Fruit fly (Drosophila melanogaster) whole organism, prepupa: ENCODE measurements around the gene CG7564.

ENCODE experiments used
- Blimp-1 ChIP-seq: fragments of 200-800 bp; sonication (Bioruptor generic); optimal IDR thresholded peaks from 3 replicates; lab custom pipeline; 2017; ENCODE audit warnings: missing biosample characterization, missing genetic modification characterization, mild to moderate bottlenecking, moderate library complexity, missing genetic modification reagents
- CG10631 ChIP-seq: fragments of 200-800 bp; sonication (Bioruptor generic); optimal IDR thresholded peaks from 2 replicates; lab custom pipeline; 2016; ENCODE audit warnings: missing biosample characterization, missing genetic modification characterization
- CG11294 ChIP-seq: fragments of 200-800 bp; sonication (Bioruptor generic); IDR thresholded peaks from 2 replicates; pipeline ENCODE4 v1.3.6; 2022; ENCODE audit warnings: missing biosample characterization, missing genetic modification characterization
- CG15336 ChIP-seq: fragments of 200-800 bp; sonication (Bioruptor generic); IDR thresholded peaks from 2 replicates; pipeline ENCODE4 v1.3.6; 2022; ENCODE audit warnings: missing biosample characterization, missing genetic modification characterization
- CG1621 ChIP-seq: fragments of 200-800 bp; sonication (Bioruptor generic); optimal IDR thresholded peaks from 3 replicates; lab custom pipeline; 2018; ENCODE audit warnings: missing biosample characterization, mild to moderate bottlenecking, missing genetic modification characterization
- CG16779 ChIP-seq: fragments of 200-800 bp; sonication (Bioruptor generic); optimal IDR thresholded peaks from 3 replicates; lab custom pipeline; 2017; ENCODE audit warnings: missing biosample characterization, mild to moderate bottlenecking, missing genetic modification characterization
- CG34406 ChIP-seq: fragments of 200-800 bp; sonication (Bioruptor generic); optimal IDR thresholded peaks from 3 replicates; lab custom pipeline; 2016; ENCODE audit warnings: missing biosample characterization, missing genetic modification characterization
- CG6163 ChIP-seq: fragments of 200-800 bp; sonication (Bioruptor generic); IDR thresholded peaks from 3 replicates; pipeline ENCODE4 v1.3.6; 2022; ENCODE audit warnings: missing biosample characterization, missing genetic modification characterization
- CG6276 ChIP-seq: fragments of 200-800 bp; sonication (Bioruptor generic); optimal IDR thresholded peaks from 2 replicates; lab custom pipeline; 2017; ENCODE audit warnings: missing biosample characterization, mild to moderate bottlenecking, missing genetic modification characterization
- CG6808 ChIP-seq: fragments of 200-800 bp; sonication (Bioruptor generic); optimal IDR thresholded peaks from 3 replicates; lab custom pipeline; 2017; ENCODE audit warnings: missing biosample characterization, missing genetic modification characterization, mild to moderate bottlenecking, moderate library complexity, missing genetic modification reagents
- CG6854 ChIP-seq: fragments of 200-800 bp; sonication (Bioruptor generic); optimal IDR thresholded peaks from 2 replicates; lab custom pipeline; 2017; ENCODE audit warnings: missing biosample characterization, mild to moderate bottlenecking, missing genetic modification characterization
- CG7368 ChIP-seq: fragments of 200-800 bp; sonication (Bioruptor generic); optimal IDR thresholded peaks from 3 replicates; lab custom pipeline; 2016; ENCODE audit warnings: missing biosample characterization, missing genetic modification characterization
- CG8119 ChIP-seq: fragments of 200-800 bp; sonication (Bioruptor generic); IDR thresholded peaks from 3 replicates; pipeline ENCODE4 v1.3.6; 2022; ENCODE audit warnings: missing biosample characterization, missing genetic modification characterization
- CG8319 ChIP-seq: fragments of 200-800 bp; sonication (Bioruptor generic); optimal IDR thresholded peaks from 3 replicates; lab custom pipeline; 2016; ENCODE audit warnings: missing biosample characterization, missing genetic modification characterization
- CG8632 ChIP-seq: fragments of 200-800 bp; sonication (Bioruptor generic); optimal IDR thresholded peaks from 3 replicates; lab custom pipeline; 2016; ENCODE audit warnings: missing biosample characterization, missing genetic modification characterization
- CG9139 ChIP-seq: fragments of 200-800 bp; sonication (Bioruptor generic); optimal IDR thresholded peaks from 3 replicates; lab custom pipeline; 2017; ENCODE audit warnings: missing biosample characterization, mild to moderate bottlenecking, missing genetic modification characterization
- Eip75B ChIP-seq: fragments of 200-800 bp; sonication (Bioruptor generic); optimal IDR thresholded peaks from 3 replicates; lab custom pipeline; 2016; ENCODE audit warnings: missing biosample characterization, missing genetic modification characterization
- Eip78C ChIP-seq: fragments of 200-800 bp; sonication (Bioruptor generic); peaks from one replicate; lab custom pipeline; 2016; ENCODE audit warnings: missing biosample characterization, missing genetic modification characterization
- Eip93F ChIP-seq: fragments of 200-800 bp; sonication (Bioruptor generic); optimal IDR thresholded peaks from 2 replicates; lab custom pipeline; 2016; ENCODE audit warnings: missing biosample characterization, mild to moderate bottlenecking, missing genetic modification characterization
- Ets96B ChIP-seq: fragments of 200-800 bp; optimal IDR thresholded peaks from 2 replicates; lab custom pipeline; 2019; ENCODE audit warnings: missing biosample characterization, mild to moderate bottlenecking, missing genetic modification characterization, moderate library complexity
- Gug ChIP-seq: fragments of 200-800 bp; sonication (Bioruptor generic); IDR thresholded peaks from 2 replicates; pipeline ENCODE4 v1.3.6; 2022; ENCODE audit warnings: missing biosample characterization, missing genetic modification characterization
- Hr38 ChIP-seq: sonication (Bioruptor generic); optimal IDR thresholded peaks from 2 replicates; lab custom pipeline; 2016; ENCODE audit warnings: missing biosample characterization, missing genetic modification characterization
- Hr39 ChIP-seq: fragments of 200-800 bp; sonication (Bioruptor generic); optimal IDR thresholded peaks from 2 replicates; lab custom pipeline; 2016; ENCODE audit warnings: missing biosample characterization, missing genetic modification characterization
- Lpt ChIP-seq: fragments of 200-800 bp; sonication (Bioruptor generic); optimal IDR thresholded peaks from 3 replicates; lab custom pipeline; 2016; ENCODE audit warnings: missing biosample characterization, missing genetic modification characterization
- Met ChIP-seq: fragments of 200-800 bp; sonication (Bioruptor generic); optimal IDR thresholded peaks from 3 replicates; lab custom pipeline; 2016; ENCODE audit warnings: missing biosample characterization, missing genetic modification characterization
- Sox102F ChIP-seq: fragments of 200-800 bp; sonication (Bioruptor generic); optimal IDR thresholded peaks from 2 replicates; lab custom pipeline; 2016; ENCODE audit warnings: missing biosample characterization, mild to moderate bottlenecking, missing genetic modification characterization
- acj6 ChIP-seq: fragments of 200-800 bp; sonication (Bioruptor generic); optimal IDR thresholded peaks from 3 replicates; lab custom pipeline; 2016; ENCODE audit warnings: missing biosample characterization, missing genetic modification characterization
- dac ChIP-seq: fragments of 200-800 bp; sonication (Bioruptor generic); optimal IDR thresholded peaks from 2 replicates; lab custom pipeline; 2017; ENCODE audit warnings: missing biosample characterization, mild to moderate bottlenecking, missing genetic modification characterization
- fkh ChIP-seq: fragments of 200-800 bp; sonication (Bioruptor generic); optimal IDR thresholded peaks from 3 replicates; lab custom pipeline; 2017; ENCODE audit warnings: missing biosample characterization, mild to moderate bottlenecking, missing genetic modification characterization, moderate library complexity
- net ChIP-seq: fragments of 200-800 bp; sonication (Bioruptor generic); optimal IDR thresholded peaks from 3 replicates; lab custom pipeline; 2016; ENCODE audit warnings: missing biosample characterization, missing genetic modification characterization
- pdm3 ChIP-seq: fragments of 200-800 bp; sonication (Bioruptor generic); optimal IDR thresholded peaks from 3 replicates; lab custom pipeline; 2016; ENCODE audit warnings: missing biosample characterization, missing genetic modification characterization
- salr ChIP-seq, 2 experiments: fragments of 200-800 bp; sonication (Bioruptor generic); optimal IDR thresholded peaks; 3 replicates each; lab custom pipeline; 2016 to 2018; ENCODE audit warnings: missing biosample characterization in 2 of 2, missing genetic modification characterization in 2 of 2, mild to moderate bottlenecking in 1 of 2
- spab ChIP-seq: fragments of 200-800 bp; sonication (Bioruptor generic); optimal IDR thresholded peaks from 2 replicates; lab custom pipeline; 2017; ENCODE audit warnings: missing biosample characterization, mild to moderate bottlenecking, missing genetic modification characterization, missing genetic modification reagents
- vri ChIP-seq: fragments of 200-800 bp; sonication (Bioruptor generic); optimal IDR thresholded peaks from 3 replicates; lab custom pipeline; 2016; ENCODE audit warnings: missing biosample characterization, mild to moderate bottlenecking, missing genetic modification characterization

CG7564 gene

DNA sequence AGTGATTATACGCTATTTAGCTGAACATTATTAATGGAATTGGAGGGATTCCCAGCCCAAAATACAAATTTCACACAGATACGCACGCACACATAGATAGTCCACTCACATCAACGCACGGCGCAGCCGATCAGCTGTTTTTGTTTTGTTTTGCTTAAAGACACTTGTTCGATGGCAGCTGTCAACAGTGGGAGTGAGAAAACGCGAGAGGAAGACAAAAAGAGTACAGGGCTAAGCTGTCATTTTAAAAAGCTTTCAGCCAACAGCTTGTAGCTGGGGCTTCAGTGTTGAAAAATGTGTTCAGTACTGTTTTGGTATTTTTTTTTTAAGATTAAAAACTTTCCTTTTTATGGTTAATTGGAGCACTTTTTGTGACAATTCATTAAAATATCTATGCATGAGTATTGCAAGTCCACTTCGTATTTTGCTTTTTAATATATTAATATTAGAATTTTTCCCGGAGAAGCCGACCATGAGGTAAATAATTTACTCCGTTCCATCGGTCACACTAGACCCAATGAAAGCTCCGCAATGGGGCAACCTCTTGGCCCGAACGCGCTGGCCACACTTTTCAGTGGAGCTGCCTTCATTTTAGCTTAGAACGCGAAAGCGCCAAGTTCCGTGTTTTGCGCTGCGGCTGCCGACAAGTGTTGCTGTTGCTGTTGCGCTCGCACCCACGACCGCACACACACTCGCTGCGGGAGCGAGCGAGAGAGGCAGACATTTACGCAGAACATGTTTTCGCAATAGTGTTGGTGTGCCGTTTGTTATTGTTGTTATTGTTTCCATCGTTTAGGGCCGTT, 19.0 kb downstream of the CG7564 start (continued):
- TF ChIP-seq CG11294 (GFP tag; lab: Robert Waterston, UW) (no peak; the same call in 1 of the 2 replicates), CG10631 (GFP tag; lab: Kevin White, UChicago) (peak; percentile 76), Eip93F (GFP tag; lab: Kevin White, UChicago) (peak; percentile 42), CG8632 (GFP tag; lab: Kevin White, UChicago) (peak; percentile 21), Hr39 (GFP tag; lab: Kevin White, UChicago) (peak; percentile 43), dac (GFP tag; lab: Kevin White, UChicago) (peak; percentile 18), Sox102F (GFP tag; lab: Kevin White, UChicago) (peak; percentile 46), acj6 (GFP tag; lab: Kevin White, UChicago) (peak; percentile 70), salr (GFP tag; optimal IDR thresholded peaks at IDR 0.05; lab: Kevin White, UChicago) (peak in 1 of 2 experiments; percentile 22)

DNA sequence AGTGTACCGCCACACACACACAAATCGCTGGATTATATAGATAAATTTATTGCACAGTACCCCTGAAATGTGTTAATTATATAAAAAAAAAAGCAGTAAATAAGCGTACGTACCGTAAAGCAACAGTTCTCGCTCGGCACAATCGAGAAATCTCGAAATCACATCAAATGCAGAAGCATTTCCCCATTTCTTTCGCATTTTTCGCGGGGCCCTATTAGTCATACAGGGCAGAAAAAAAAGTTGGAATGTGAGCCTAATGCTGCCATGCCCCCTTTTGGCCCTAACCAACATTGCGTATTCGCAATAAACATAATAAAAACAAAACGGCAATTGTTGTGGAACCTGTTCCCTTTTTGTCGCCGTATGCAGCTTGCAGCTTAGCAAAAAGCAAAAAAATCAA, 19.6 kb downstream of the CG7564 start:
- peak; percentile 32 for TF ChIP-seq CG9139 (GFP tag; lab: Kevin White, UChicago)
- TF ChIP-seq CG6163 (GFP tag; lab: Robert Waterston, UW): peak; percentile 24; the same call in 1 of the 3 replicates
- no peak; the same call in 2 of the 3 replicates for TF ChIP-seq CG8119 (GFP tag; lab: Robert Waterston, UW)
- peak; percentile 8 for TF ChIP-seq CG6854 (GFP tag; lab: Kevin White, UChicago)

DNA sequence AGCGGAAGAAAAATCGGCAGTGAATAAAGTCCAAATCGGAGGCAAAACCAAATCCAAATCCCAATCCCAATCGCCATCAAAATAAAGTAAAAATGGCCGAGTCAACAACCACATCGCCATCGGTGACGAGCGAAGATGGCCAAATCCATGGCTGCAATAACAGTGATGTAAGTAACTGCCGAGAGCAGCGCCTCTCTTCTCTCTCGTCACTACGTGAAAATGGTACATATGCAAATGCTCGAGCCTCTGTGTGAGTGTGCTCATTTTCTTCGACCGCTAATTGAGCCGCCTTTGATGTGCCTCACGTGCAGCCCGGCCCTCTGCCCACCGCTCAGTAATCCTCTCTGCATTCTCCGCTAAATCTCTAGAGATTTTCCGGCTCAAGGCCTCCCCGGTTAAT, 20.3 kb downstream of the CG7564 start:
- peak; percentile 51 for TF ChIP-seq fkh (GFP tag; lab: Kevin White, UChicago)
- no peak for TF ChIP-seq Blimp-1 (GFP tag; lab: Kevin White, UChicago)
- TF ChIP-seq Eip78C (GFP tag; lab: Kevin White, UChicago): peak; percentile 42

DNA sequence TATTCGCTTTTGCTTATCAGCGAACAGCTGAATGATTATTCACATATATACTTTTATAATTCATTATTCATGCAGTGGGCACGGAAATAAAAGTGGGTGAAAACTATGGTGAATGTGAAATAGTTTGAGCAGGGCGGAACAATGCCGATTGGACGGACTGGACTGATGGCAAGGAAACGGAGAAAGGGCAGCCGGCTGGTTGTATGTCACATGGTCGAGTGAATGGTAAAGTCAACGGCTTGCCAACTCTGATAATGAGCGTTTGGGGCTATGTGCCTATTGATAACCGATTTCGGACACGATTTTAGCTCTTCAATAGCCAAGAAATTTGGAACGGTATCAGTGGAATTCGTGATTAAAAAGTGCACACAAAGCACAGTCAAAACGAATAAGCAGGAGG, 21.7 kb downstream of the CG7564 start:
- TF ChIP-seq Ets96B (tag; lab: Kevin White, UChicago) (no peak), CG15336 (GFP tag; lab: Robert Waterston, UW) (no peak), CG8319 (no peak), CG1621 (tag; lab: Kevin White, UChicago) (no peak), spab (GFP tag; lab: Kevin White, UChicago) (no peak), CG6163 (GFP tag; lab: Robert Waterston, UW) (no peak)

DNA sequence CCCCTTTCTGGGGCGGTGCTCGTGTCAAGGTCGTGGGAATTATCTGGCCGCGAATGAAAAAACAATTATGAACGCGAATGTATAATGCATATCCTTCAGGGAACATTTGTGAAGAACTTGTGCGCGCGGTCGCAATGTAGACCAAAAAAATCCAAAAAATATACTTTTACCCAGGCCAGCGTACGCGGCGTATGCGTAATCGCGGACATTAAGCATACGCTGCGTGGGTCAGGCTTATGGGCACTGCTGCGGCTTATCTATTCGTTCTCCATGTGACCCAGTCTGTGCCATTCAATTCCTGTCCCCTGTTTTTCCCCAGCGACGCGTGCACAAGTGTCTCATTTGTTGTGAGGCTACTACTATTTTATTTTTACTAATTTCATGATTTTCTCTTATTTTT, 24.2 kb downstream of the CG7564 start:
- TF ChIP-seq CG6808 (GFP tag; lab: Kevin White, UChicago) (no peak), net (GFP tag; lab: Kevin White, UChicago) (no peak), Gug (GFP tag; lab: Robert Waterston, UW) (no peak), dac (GFP tag; lab: Kevin White, UChicago) (no peak), CG8319 (no peak), CG6276 (GFP tag; lab: Kevin White, UChicago) (no peak), Hr39 (GFP tag; lab: Kevin White, UChicago) (no peak), pdm3 (GFP tag; lab: Kevin White, UChicago) (no peak), CG10631 (GFP tag; lab: Kevin White, UChicago) (no peak), CG16779 (tag; lab: Kevin White, UChicago) (no peak), Lpt (GFP tag; lab: Kevin White, UChicago) (no peak), CG34406 (no peak), Met (GFP tag; lab: Kevin White, UChicago) (no peak), CG7368 (GFP tag; lab: Kevin White, UChicago) (no peak), Hr38 (GFP tag; lab: Kevin White, UChicago) (no peak), Eip78C (GFP tag; lab: Kevin White, UChicago) (no peak), vri (GFP tag; lab: Kevin White, UChicago) (no peak), Eip75B (GFP tag; lab: Kevin White, UChicago) (no peak)
